Fruit fly (Drosophila melanogaster): Measurements from ENCODE around the gene spri.
A peak's percentile ranks its signal among the peaks of the same experiment; 100 is the strongest.

Gene spri

dm6 chrX:10628874-10629273 is 43.7 kb upstream of the spri start (continued):
- TF ChIP-seq CG13123 (GFP tag; optimal IDR thresholded peaks at IDR 0.05) (no peak), al (GFP tag; IDR thresholded peaks at IDR 0.05) (no peak), chn (GFP tag; optimal IDR thresholded peaks at IDR 0.05) (peak; percentile 1), bbx (GFP tag; IDR thresholded peaks at IDR 0.05; ENCODE audit: partially characterized antibody) (no peak), ham (GFP tag; IDR thresholded peaks at IDR 0.05) (no peak), CG5180 (GFP tag; optimal IDR thresholded peaks at IDR 0.05) (peak; percentile 9), Dp (GFP tag; optimal IDR thresholded peaks at IDR 0.05) (no peak), CG8388 (GFP tag; optimal IDR thresholded peaks at IDR 0.05) (peak; percentile 40), D (optimal IDR thresholded peaks at IDR 0.05) (no peak), D (GFP tag; optimal IDR thresholded peaks at IDR 0.05) (no peak), GATAe (GFP tag; conservative IDR thresholded peaks at IDR 0.05) (no peak), croc (GFP tag; conservative IDR thresholded peaks at IDR 0.05) (no peak), MESR4 (GFP tag; optimal IDR thresholded peaks at IDR 0.05) (no peak), nerfin-2 (GFP tag; IDR thresholded peaks at IDR 0.05; ENCODE audit: partially characterized antibody) (no peak), Ravus (GFP tag; IDR thresholded peaks at IDR 0.05) (no peak), NC2α (GFP tag; optimal IDR thresholded peaks at IDR 0.05) (no peak), CG18619 (GFP tag; optimal IDR thresholded peaks at IDR 0.05) (peak; percentile 56), kni (GFP tag; optimal IDR thresholded peaks at IDR 0.05) (no peak), CG14710 (tag; optimal IDR thresholded peaks at IDR 0.05) (peak; percentile 43), run (tag; optimal IDR thresholded peaks at IDR 0.05) (no peak), CoRest (tag; optimal IDR thresholded peaks at IDR 0.05) (peak; percentile 49), Bdp1 (GFP tag; optimal IDR thresholded peaks at IDR 0.05) (no peak), CG31224 (GFP tag; IDR thresholded peaks at IDR 0.05) (0 out of 2 replicates have a peak, but pooled peaks have one; percentile 10), Nf-YB (GFP tag; optimal IDR thresholded peaks at IDR 0.05) (peak; percentile 38), CG30020 (tag; optimal IDR thresholded peaks at IDR 0.05) (no peak), CG2875 (GFP tag; optimal IDR thresholded peaks at IDR 0.05) (no peak), zf30C (GFP tag; optimal IDR thresholded peaks at IDR 0.05) (no peak), CG17186 (GFP tag; optimal IDR thresholded peaks at IDR 0.05) (no peak), ap (GFP tag; IDR thresholded peaks at IDR 0.05) (no peak), grn (GFP tag; optimal IDR thresholded peaks at IDR 0.05) (no peak), Kr (GFP tag; optimal IDR thresholded peaks at IDR 0.05) (no peak), CG10543 (GFP tag; optimal IDR thresholded peaks at IDR 0.05) (no peak), CG12769 (tag; optimal IDR thresholded peaks at IDR 0.05) (no peak), her (GFP tag; optimal IDR thresholded peaks at IDR 0.05) (no peak), Usf (GFP tag; optimal IDR thresholded peaks at IDR 0.05) (no peak), slou (GFP tag; optimal IDR thresholded peaks at IDR 0.05) (no peak), Pdp1 (GFP tag; optimal IDR thresholded peaks at IDR 0.05) (peak in 1 of 2 experiments; percentile 25), Dbx (GFP tag; IDR thresholded peaks at IDR 0.05) (no peak), CG11456 (GFP tag; IDR thresholded peaks at IDR 0.05) (no peak), peb (GFP tag; IDR thresholded peaks at IDR 0.05) (no peak), Hr51 (GFP tag; optimal IDR thresholded peaks at IDR 0.05) (peak in 1 of 2 experiments; percentile 63), yki (optimal IDR thresholded peaks at IDR 0.05) (no peak), tap (tag; optimal IDR thresholded peaks at IDR 0.05) (no peak), Eip74EF (GFP tag; optimal IDR thresholded peaks at IDR 0.05) (peak in 1 of 2 experiments; percentile 14), Vsx1 (GFP tag; optimal IDR thresholded peaks at IDR 0.05) (no peak), amos (GFP tag; IDR thresholded peaks at IDR 0.05; ENCODE audit: partially characterized antibody) (no peak), stwl (tag; optimal IDR thresholded peaks at IDR 0.05) (no peak), so (GFP tag; IDR thresholded peaks at IDR 0.05) (no peak), CG6854 (GFP tag; optimal IDR thresholded peaks at IDR 0.05) (peak; percentile 58), ERR (GFP tag; optimal IDR thresholded peaks at IDR 0.05) (no peak), CG13424 (tag; optimal IDR thresholded peaks at IDR 0.05) (peak; percentile 55)

Measured in whole organism, embryonic.